Worm (Caenorhabditis elegans): ENCODE data around the gene srw-7.

The srw-7 gene

ce11 chrV:3805499-3805898, 562 bp upstream of the srw-7 start, which contains the start of gene R08F11.4:
Gene R08F11.4 (minus strand): TSS chrV:3805527.
- TF ChIP-seq hnd-1 (tag; optimal IDR thresholded peaks at IDR 0.05): no peak
- no peak for TF ChIP-seq hmbx-1 (tag; optimal IDR thresholded peaks at IDR 0.05)
- no peak for TF ChIP-seq tbx-11 (GFP tag; IDR thresholded peaks at IDR 0.05)
- no peak for TF ChIP-seq tra-4 (tag; optimal IDR thresholded peaks at IDR 0.05)
- TF ChIP-seq ceh-13 (GFP tag; optimal IDR thresholded peaks at IDR 0.05): no peak
- no peak for TF ChIP-seq pes-1 (GFP tag; IDR thresholded peaks at IDR 0.05)
- TF ChIP-seq flt-1 (GFP tag; IDR thresholded peaks at IDR 0.05): no peak
- TF ChIP-seq ama-1 (optimal IDR thresholded peaks at IDR 0.05): no peak
- no peak for TF ChIP-seq scrt-1 (GFP tag; IDR thresholded peaks at IDR 0.05)
- TF ChIP-seq ets-7 (tag; optimal IDR thresholded peaks at IDR 0.05): no peak
- TF ChIP-seq tbx-37 (GFP tag; conservative IDR thresholded peaks at IDR 0.05): no peak
- no peak for TF ChIP-seq ceh-36 (tag; optimal IDR thresholded peaks at IDR 0.05)

ce11 chrV:3807846-3808245, 1.8 kb downstream of the srw-7 start:
- no peak for TF ChIP-seq hmg-4 (GFP tag; optimal IDR thresholded peaks at IDR 0.05)
- no peak for TF ChIP-seq pes-1 (GFP tag; IDR thresholded peaks at IDR 0.05)
- TF ChIP-seq ets-7 (tag; optimal IDR thresholded peaks at IDR 0.05): no peak
- no peak for TF ChIP-seq ceh-36 (tag; optimal IDR thresholded peaks at IDR 0.05)
- no peak for TF ChIP-seq hmbx-1 (tag; optimal IDR thresholded peaks at IDR 0.05)
- no peak for TF ChIP-seq aly-1 (tag; optimal IDR thresholded peaks at IDR 0.05)
- TF ChIP-seq hnd-1 (tag; optimal IDR thresholded peaks at IDR 0.05): no peak
- TF ChIP-seq scrt-1 (GFP tag; IDR thresholded peaks at IDR 0.05): no peak
- TF ChIP-seq F13C5.2 (tag; optimal IDR thresholded peaks at IDR 0.05): no peak
- TF ChIP-seq ama-1 (optimal IDR thresholded peaks at IDR 0.05): no peak
- no peak for TF ChIP-seq flt-1 (GFP tag; IDR thresholded peaks at IDR 0.05)
- TF ChIP-seq tbx-11 (GFP tag; IDR thresholded peaks at IDR 0.05): no peak
- no peak for TF ChIP-seq ceh-13 (GFP tag; optimal IDR thresholded peaks at IDR 0.05)
- no peak for TF ChIP-seq sea-1 (GFP tag; conservative IDR thresholded peaks at IDR 0.05)
- TF ChIP-seq tbx-37 (GFP tag; conservative IDR thresholded peaks at IDR 0.05): no peak

ce11 chrV:3808336-3808735, 2.3 kb downstream of the srw-7 start, which contains the start of gene srw-6:
Gene srw-6 (plus strand): TSS chrV:3808636.
- TF ChIP-seq tbx-37 (GFP tag; conservative IDR thresholded peaks at IDR 0.05): no peak
- TF ChIP-seq scrt-1 (GFP tag; IDR thresholded peaks at IDR 0.05): no peak
- TF ChIP-seq ceh-36 (tag; optimal IDR thresholded peaks at IDR 0.05): no peak
- TF ChIP-seq hnd-1 (tag; optimal IDR thresholded peaks at IDR 0.05): no peak
- no peak for TF ChIP-seq sea-1 (GFP tag; conservative IDR thresholded peaks at IDR 0.05)
- TF ChIP-seq tbx-11 (GFP tag; IDR thresholded peaks at IDR 0.05): no peak
- TF ChIP-seq hmg-4 (GFP tag; optimal IDR thresholded peaks at IDR 0.05): no peak

ce11 chrV:3810035-3810434, 4.0 kb downstream of the srw-7 start:
- no peak for TF ChIP-seq pes-1 (GFP tag; IDR thresholded peaks at IDR 0.05)
- no peak for TF ChIP-seq hnd-1 (tag; optimal IDR thresholded peaks at IDR 0.05)
- no peak for TF ChIP-seq ceh-36 (tag; optimal IDR thresholded peaks at IDR 0.05)
- no peak for TF ChIP-seq tbx-37 (GFP tag; conservative IDR thresholded peaks at IDR 0.05)
- TF ChIP-seq flt-1 (GFP tag; IDR thresholded peaks at IDR 0.05): no peak
- no peak for TF ChIP-seq F13C5.2 (tag; optimal IDR thresholded peaks at IDR 0.05)
- TF ChIP-seq ceh-13 (GFP tag; optimal IDR thresholded peaks at IDR 0.05): no peak
- no peak for TF ChIP-seq hmbx-1 (tag; optimal IDR thresholded peaks at IDR 0.05)
- no peak for TF ChIP-seq tra-4 (tag; optimal IDR thresholded peaks at IDR 0.05)
- no peak for TF ChIP-seq ama-1 (optimal IDR thresholded peaks at IDR 0.05)
- TF ChIP-seq B0310.2 (tag; optimal IDR thresholded peaks at IDR 0.05): no peak
- TF ChIP-seq sea-1 (GFP tag; conservative IDR thresholded peaks at IDR 0.05): no peak
- no peak for TF ChIP-seq scrt-1 (GFP tag; IDR thresholded peaks at IDR 0.05)
- no peak for TF ChIP-seq hmg-4 (GFP tag; optimal IDR thresholded peaks at IDR 0.05)
- TF ChIP-seq aly-1 (tag; optimal IDR thresholded peaks at IDR 0.05): no peak
- no peak for TF ChIP-seq ets-7 (tag; optimal IDR thresholded peaks at IDR 0.05)
- no peak for TF ChIP-seq tbx-11 (GFP tag; IDR thresholded peaks at IDR 0.05)

ce11 chrV:3811541-3811940, 5.5 kb downstream of the srw-7 start, which contains the start of gene scl-13:
Gene scl-13 (minus strand): TSS chrV:3811641.
- TF ChIP-seq hmbx-1 (tag; optimal IDR thresholded peaks at IDR 0.05) (no peak), ets-7 (tag; optimal IDR thresholded peaks at IDR 0.05) (no peak), hmg-4 (GFP tag; optimal IDR thresholded peaks at IDR 0.05) (no peak), pes-1 (GFP tag; IDR thresholded peaks at IDR 0.05) (no peak), ceh-36 (tag; optimal IDR thresholded peaks at IDR 0.05) (no peak), F13C5.2 (tag; optimal IDR thresholded peaks at IDR 0.05) (no peak)

ce11 chrV:3812291-3812690, 6.2 kb downstream of the srw-7 start, which contains the start of gene scl-12:
Gene scl-12 (plus strand): TSS chrV:3812591.
- no peak for TF ChIP-seq hnd-1 (tag; optimal IDR thresholded peaks at IDR 0.05)
- TF ChIP-seq tbx-11 (GFP tag; IDR thresholded peaks at IDR 0.05): no peak
- TF ChIP-seq aly-1 (tag; optimal IDR thresholded peaks at IDR 0.05): no peak
- TF ChIP-seq B0310.2 (tag; optimal IDR thresholded peaks at IDR 0.05): no peak
- no peak for TF ChIP-seq ceh-36 (tag; optimal IDR thresholded peaks at IDR 0.05)
- no peak for TF ChIP-seq flt-1 (GFP tag; IDR thresholded peaks at IDR 0.05)
- no peak for TF ChIP-seq ceh-13 (GFP tag; optimal IDR thresholded peaks at IDR 0.05)

- TF ChIP-seq ets-7 (tag; optimal IDR thresholded peaks at IDR 0.05) (no peak), tra-4 (tag; optimal IDR thresholded peaks at IDR 0.05) (no peak), tbx-37 (GFP tag; conservative IDR thresholded peaks at IDR 0.05) (no peak), scrt-1 (GFP tag; IDR thresholded peaks at IDR 0.05) (no peak), aly-1 (tag; optimal IDR thresholded peaks at IDR 0.05) (no peak), ceh-36 (tag; optimal IDR thresholded peaks at IDR 0.05) (no peak), flt-1 (GFP tag; IDR thresholded peaks at IDR 0.05) (no peak), hnd-1 (tag; optimal IDR thresholded peaks at IDR 0.05) (no peak), F13C5.2 (tag; optimal IDR thresholded peaks at IDR 0.05) (no peak), tbx-11 (GFP tag; IDR thresholded peaks at IDR 0.05) (no peak)
Measured at ce11 chrV:3814009-3814408, 7.9 kb downstream of the srw-7 start.

ce11 chrV:3814938-3815337, 8.9 kb downstream of the srw-7 start, which contains the start of gene H10D18.1:
Gene H10D18.1 (plus strand): TSS chrV:3815214.
- TF ChIP-seq B0310.2 (tag; optimal IDR thresholded peaks at IDR 0.05) (no peak), ama-1 (optimal IDR thresholded peaks at IDR 0.05) (no peak), ceh-36 (tag; optimal IDR thresholded peaks at IDR 0.05) (no peak), scrt-1 (GFP tag; IDR thresholded peaks at IDR 0.05) (no peak), hmbx-1 (tag; optimal IDR thresholded peaks at IDR 0.05) (no peak), aly-1 (tag; optimal IDR thresholded peaks at IDR 0.05) (no peak), tbx-37 (GFP tag; conservative IDR thresholded peaks at IDR 0.05) (no peak), hmg-4 (GFP tag; optimal IDR thresholded peaks at IDR 0.05) (no peak), hnd-1 (tag; optimal IDR thresholded peaks at IDR 0.05) (no peak), ets-7 (tag; optimal IDR thresholded peaks at IDR 0.05) (no peak), ceh-13 (GFP tag; optimal IDR thresholded peaks at IDR 0.05) (no peak), pes-1 (GFP tag; IDR thresholded peaks at IDR 0.05) (no peak), F13C5.2 (tag; optimal IDR thresholded peaks at IDR 0.05) (no peak), flt-1 (GFP tag; IDR thresholded peaks at IDR 0.05) (no peak)
